Worm (Caenorhabditis elegans) whole organism, L4/young adult: ENCODE results near the gene rev-1.

Experiments used
- W03F9.2 ChIP-seq: fragments of 150-350 bp; optimal IDR thresholded peaks from 2 replicates; lab custom pipeline; 2014; ENCODE audit warnings: missing biosample characterization, missing genetic modification characterization
- dao-5 ChIP-seq: sonication (generic microtip); optimal IDR thresholded peaks from 2 replicates; lab custom pipeline; 2016; ENCODE audit warnings: missing genotype, missing genetic modification characterization, moderate library complexity, missing compliant biosample characterization
- him-1 ChIP-seq: sonication (generic microtip); optimal IDR thresholded peaks from 2 replicates; lab custom pipeline; 2016; ENCODE audit warnings: missing genotype, missing genetic modification reagents, missing genetic modification characterization, missing compliant biosample characterization

DNA sequence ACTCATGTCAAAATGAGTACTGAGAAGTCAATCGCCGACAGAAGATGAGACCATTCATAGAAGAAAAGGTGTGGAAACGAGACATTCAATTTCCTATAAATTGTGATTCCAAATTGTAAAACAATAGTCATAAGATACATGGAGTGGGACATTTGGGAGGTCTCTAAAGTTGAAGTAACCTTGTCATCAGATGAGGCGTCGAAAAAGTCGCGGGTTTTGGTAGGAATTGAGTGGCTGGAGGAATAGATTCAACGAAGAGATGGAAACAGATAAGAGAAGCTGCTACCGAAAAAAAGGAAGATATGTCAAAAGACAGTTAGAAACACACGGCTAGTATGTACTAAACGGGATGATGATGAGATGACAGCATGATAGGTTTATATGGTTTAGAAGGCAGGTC is 30.2 kb downstream of the rev-1 start:
- TF ChIP-seq him-1 (tag; lab: Kevin White, UChicago), result no peak
- no peak for TF ChIP-seq dao-5
- TF ChIP-seq W03F9.2, result no peak
